Worm (Caenorhabditis elegans) whole organism, young adult: ENCODE data around the gene ulp-1.
A peak's percentile ranks its signal among the peaks of the same experiment; 100 is the strongest.

ENCODE experiments used
- B0261.1 ChIP-seq: sonication (generic microtip); optimal IDR thresholded peaks from 2 replicates; lab custom pipeline; 2016; ENCODE audit warnings: mild to moderate bottlenecking, missing genetic modification characterization, moderate library complexity, missing compliant biosample characterization
- D2030.7 ChIP-seq: fragments of 200-800 bp; sonication (Bioruptor generic); IDR thresholded peaks from 2 replicates; pipeline ENCODE4 v1.3.6; 2022; ENCODE audit warnings: missing genetic modification reagents, missing genetic modification characterization, missing compliant biosample characterization
- F22D6.2 ChIP-seq: sonication (generic microtip); optimal IDR thresholded peaks from 2 replicates; lab custom pipeline; 2016; ENCODE audit warnings: mild to moderate bottlenecking, missing genetic modification characterization, missing compliant biosample characterization
- F33H1.4 ChIP-seq: fragments of 200-800 bp; sonication (Bioruptor generic); IDR thresholded peaks from 2 replicates; pipeline ENCODE4 v1.3.6; 2022; ENCODE audit warnings: missing genetic modification reagents, missing genetic modification characterization, missing compliant biosample characterization
- F57C9.4 ChIP-seq: sonication (generic microtip); optimal IDR thresholded peaks from 2 replicates; lab custom pipeline; 2017; ENCODE audit warnings: mild to moderate bottlenecking, missing genetic modification characterization, missing compliant biosample characterization
- K12H6.12 ChIP-seq: fragments of 200-800 bp; sonication (Bioruptor generic); optimal IDR thresholded peaks from 2 replicates; lab custom pipeline; 2018; ENCODE audit warnings: mild to moderate bottlenecking, missing genetic modification characterization, missing compliant biosample characterization
- Y53G8AR.9 ChIP-seq: fragments of 200-800 bp; sonication (Bioruptor generic); conservative IDR thresholded peaks from 2 replicates; pipeline ENCODE4 v1.3.6; 2022; ENCODE audit warnings: missing genetic modification reagents, missing genetic modification characterization, missing compliant biosample characterization
- Y67H2A.10 ChIP-seq: fragments of 200-800 bp; sonication (Bioruptor generic); conservative IDR thresholded peaks from 2 replicates; pipeline ENCODE4 v1.3.6; 2022; ENCODE audit warnings: missing genetic modification reagents, missing genetic modification characterization, missing compliant biosample characterization
- Y95B8A.8 ChIP-seq: fragments of 200-800 bp; sonication (Bioruptor generic); IDR thresholded peaks from 2 replicates; pipeline ENCODE4 v1.3.6; 2022; ENCODE audit warnings: missing genetic modification reagents, missing genetic modification characterization, missing compliant biosample characterization
- aptf-3 ChIP-seq: fragments of 200-800 bp; sonication (Bioruptor generic); IDR thresholded peaks from 2 replicates; pipeline ENCODE4 v1.3.6; 2022; ENCODE audit warnings: missing genetic modification characterization, missing compliant biosample characterization
- athp-1 ChIP-seq: sonication (generic microtip); optimal IDR thresholded peaks from 2 replicates; lab custom pipeline; 2017; ENCODE audit warnings: mild to moderate bottlenecking, missing genetic modification characterization, missing compliant biosample characterization
- attf-3 ChIP-seq: fragments of 200-800 bp; sonication (Bioruptor generic); conservative IDR thresholded peaks from 2 replicates; pipeline ENCODE4 v1.3.6; 2022; ENCODE audit warnings: missing genetic modification reagents, missing genetic modification characterization, missing compliant biosample characterization
- bed-1 ChIP-seq: fragments of 200-800 bp; sonication (Bioruptor generic); IDR thresholded peaks from 2 replicates; pipeline ENCODE4 v1.3.6; 2022; ENCODE audit warnings: missing genetic modification reagents, missing genetic modification characterization, missing compliant biosample characterization
- bed-2 ChIP-seq: fragments of 200-800 bp; sonication (Bioruptor generic); IDR thresholded peaks from 2 replicates; pipeline ENCODE4 v1.3.6; 2022; ENCODE audit warnings: missing genetic modification reagents, missing genetic modification characterization, missing compliant biosample characterization
- ccch-3 ChIP-seq: fragments of 200-800 bp; sonication (Bioruptor generic); optimal IDR thresholded peaks from 2 replicates; lab custom pipeline; 2018; ENCODE audit warnings: mild to moderate bottlenecking, missing genetic modification characterization, missing compliant biosample characterization
- dox-1 ChIP-seq: fragments of 200-800 bp; sonication (Bioruptor generic); IDR thresholded peaks from 2 replicates; pipeline ENCODE4 v1.3.6; 2022; ENCODE audit warnings: missing genetic modification reagents, missing genetic modification characterization, missing compliant biosample characterization
- egl-18 ChIP-seq: fragments of 200-800 bp; sonication (Bioruptor generic); IDR thresholded peaks from 2 replicates; pipeline ENCODE4 v1.3.6; 2022; ENCODE audit warnings: missing genetic modification reagents, missing genetic modification characterization, missing compliant biosample characterization
- egrh-3 ChIP-seq: fragments of 200-800 bp; sonication (Bioruptor generic); IDR thresholded peaks from 2 replicates; pipeline ENCODE4 v1.3.6; 2022; ENCODE audit warnings: missing genetic modification reagents, missing genetic modification characterization, missing compliant biosample characterization
- ekl-4 ChIP-seq: fragments of 200-800 bp; sonication (Bioruptor generic); IDR thresholded peaks from 2 replicates; pipeline ENCODE4 v1.3.6; 2022; ENCODE audit warnings: missing genetic modification reagents, missing genetic modification characterization, missing compliant biosample characterization
- ets-4 ChIP-seq: fragments of 200-800 bp; sonication (Bioruptor generic); optimal IDR thresholded peaks from 2 replicates; lab custom pipeline; 2018; ENCODE audit warnings: mild to moderate bottlenecking, missing genetic modification characterization, missing compliant biosample characterization
- hrde-1 ChIP-seq: sonication (generic microtip); optimal IDR thresholded peaks from 2 replicates; lab custom pipeline; 2016; ENCODE audit warnings: missing genetic modification characterization, mild to moderate bottlenecking, missing compliant biosample characterization, moderate library complexity, missing genotype, missing genetic modification reagents, borderline replicate concordance
- hsf-1 ChIP-seq: fragments of 200-800 bp; sonication (Bioruptor generic); IDR thresholded peaks from 2 replicates; pipeline ENCODE4 v1.3.6; 2022; ENCODE audit warnings: missing genetic modification reagents, missing genetic modification characterization, missing compliant biosample characterization
- lag-1 ChIP-seq: fragments of 200-800 bp; sonication (Bioruptor generic); IDR thresholded peaks from 2 replicates; pipeline ENCODE4 v1.3.6; 2022; ENCODE audit warnings: missing genetic modification reagents, missing genetic modification characterization, missing compliant biosample characterization
- let-526 ChIP-seq: fragments of 200-800 bp; sonication (Bioruptor generic); IDR thresholded peaks from 2 replicates; pipeline ENCODE4 v1.3.6; 2022; ENCODE audit warnings: missing genetic modification reagents, missing genetic modification characterization, missing compliant biosample characterization
- let-607 ChIP-seq, 2 experiments: fragments of 200-800 bp in 1 of 2; sonication (Bioruptor generic) in 1 of 2; sonication (generic microtip) in 1 of 2; optimal IDR thresholded peaks; 2 replicates each; lab custom pipeline; 2016 to 2018; ENCODE audit warnings: mild to moderate bottlenecking in 2 of 2, missing compliant biosample characterization in 2 of 2, missing genetic modification characterization in 2 of 2, moderate library complexity in 2 of 2, missing genotype in 1 of 2
- lin-40 ChIP-seq: sonication (generic microtip); optimal IDR thresholded peaks from 2 replicates; lab custom pipeline; 2016; ENCODE audit warnings: missing genetic modification characterization, mild to moderate bottlenecking, missing compliant biosample characterization, missing genotype, missing genetic modification reagents
- lin-54 ChIP-seq: fragments of 200-800 bp; sonication (Bioruptor generic); optimal IDR thresholded peaks from 2 replicates; lab custom pipeline; 2018; ENCODE audit warnings: mild to moderate bottlenecking, missing genetic modification characterization, missing compliant biosample characterization
- madf-6 ChIP-seq: fragments of 200-800 bp; sonication (Bioruptor generic); IDR thresholded peaks from 2 replicates; pipeline ENCODE4 v1.3.6; 2022; ENCODE audit warnings: missing genetic modification reagents, missing genetic modification characterization, missing compliant biosample characterization
- mes-4 ChIP-seq: sonication (generic microtip); optimal IDR thresholded peaks from 2 replicates; lab custom pipeline; 2016; ENCODE audit warnings: missing genotype, missing genetic modification characterization, missing compliant biosample characterization
- mxl-1 ChIP-seq: sonication (generic microtip); optimal IDR thresholded peaks from 2 replicates; lab custom pipeline; 2016; ENCODE audit warnings: missing genetic modification characterization, missing compliant biosample characterization
- nfya-1 ChIP-seq: sonication (generic microtip); optimal IDR thresholded peaks from 2 replicates; lab custom pipeline; 2017; ENCODE audit warnings: antibody characterized with exemption, missing compliant biosample characterization, missing genetic modification characterization, borderline replicate concordance; ENCODE audit not compliant: insufficient read depth
- nhr-179 ChIP-seq: sonication (generic microtip); optimal IDR thresholded peaks from 2 replicates; lab custom pipeline; 2016; ENCODE audit warnings: mild to moderate bottlenecking, missing genetic modification characterization, missing compliant biosample characterization
- snpc-4 ChIP-seq, 5 experiments: fragments of 150-350 bp in 1 of 5; sonication (generic microtip) in 4 of 5; optimal IDR thresholded peaks; 2 replicates each; lab custom pipeline; 2014 to 2018; ENCODE audit warnings: missing genetic modification characterization in 5 of 5, missing biosample characterization in 3 of 5, antibody characterized with exemption in 2 of 5, mild to moderate bottlenecking in 2 of 5, missing compliant biosample characterization in 2 of 5, missing genotype in 2 of 5, moderate library complexity in 2 of 5, missing genetic modification reagents in 1 of 5
- tbx-9 ChIP-seq: sonication (generic microtip); optimal IDR thresholded peaks from 2 replicates; lab custom pipeline; 2016; ENCODE audit warnings: borderline replicate concordance, missing genetic modification characterization, inconsistent platforms, missing compliant biosample characterization
- tlf-1 ChIP-seq: fragments of 200-800 bp; sonication (Bioruptor generic); optimal IDR thresholded peaks from 2 replicates; lab custom pipeline; 2018; ENCODE audit warnings: mild to moderate bottlenecking, missing genetic modification characterization, missing compliant biosample characterization
- unc-130 ChIP-seq: sonication (generic microtip); optimal IDR thresholded peaks from 2 replicates; lab custom pipeline; 2016; ENCODE audit warnings: missing genetic modification reagents, missing genetic modification characterization, missing compliant biosample characterization
- unc-62 ChIP-seq: fragments of 150-350 bp; optimal IDR thresholded peaks from 2 replicates; lab custom pipeline; 2014; ENCODE audit warnings: missing biosample characterization, missing genetic modification reagents, missing genetic modification characterization
- ztf-25 ChIP-seq: fragments of 200-800 bp; sonication (Bioruptor generic); IDR thresholded peaks from 2 replicates; pipeline ENCODE4 v1.3.6; 2022; ENCODE audit warnings: missing genetic modification reagents, missing genetic modification characterization, missing compliant biosample characterization
- ztf-28 ChIP-seq: fragments of 200-800 bp; sonication (Bioruptor generic); IDR thresholded peaks from 2 replicates; pipeline ENCODE4 v1.3.6; 2022; ENCODE audit warnings: missing genetic modification reagents, missing genetic modification characterization, missing compliant biosample characterization

Gene ulp-1

ce11 chrIII:5172470-5172869 is 2.9 kb upstream of the ulp-1 start, which contains the start of gene K10D2.5 (continued):
- TF ChIP-seq F57C9.4 (no peak), F22D6.2 (tag; lab: Kevin White, UChicago) (peak; percentile 73), ztf-28 (GFP tag; lab: Robert Waterston, UW) (peak; percentile 99), attf-3 (GFP tag; lab: Robert Waterston, UW) (peak; percentile 85), egrh-3 (GFP tag; lab: Robert Waterston, UW) (peak; percentile 91), tlf-1 (GFP tag; lab: Kevin White, UChicago) (peak; percentile 81), Y53G8AR.9 (GFP tag; lab: Robert Waterston, UW) (peak; percentile 92), Y95B8A.8 (GFP tag; lab: Robert Waterston, UW) (peak; percentile 97), aptf-3 (peak; percentile 63; the same call in 1 of the 2 replicates), madf-6 (GFP tag; lab: Robert Waterston, UW) (peak; percentile 88), unc-62 (no peak), mes-4 (no peak), mxl-1 (tag; lab: Kevin White, UChicago) (peak; percentile 27), K12H6.12 (peak; percentile 92), egl-18 (GFP tag; lab: Robert Waterston, UW) (no peak), let-607 (tag; optimal IDR thresholded peaks at IDR 0.05; lab: Kevin White, UChicago) (peak; percentile 20 to 65), hrde-1 (tag; lab: Kevin White, UChicago) (peak; percentile 82), snpc-4 (GFP tag; optimal IDR thresholded peaks at IDR 0.05; lab: Kevin White, UChicago) (no peak), snpc-4 (tag; optimal IDR thresholded peaks at IDR 0.05; lab: Kevin White, UChicago) (peak; percentile 39 to 80 (median 68)), dox-1 (GFP tag; lab: Robert Waterston, UW) (peak; percentile 99), lin-40 (tag; lab: Kevin White, UChicago) (peak; percentile 80), nhr-179 (no peak), Y67H2A.10 (GFP tag; lab: Robert Waterston, UW) (peak; percentile 97), ccch-3 (GFP tag; lab: Kevin White, UChicago) (peak; percentile 95), hsf-1 (GFP tag; lab: Robert Waterston, UW) (peak; percentile 87), D2030.7 (peak; percentile 99), lag-1 (GFP tag; lab: Robert Waterston, UW) (0 out of 2 replicates have a peak, but pooled peaks have one; percentile 24), bed-1 (GFP tag; lab: Robert Waterston, UW) (0 out of 2 replicates have a peak, but pooled peaks have one; percentile 21), B0261.1 (tag; lab: Kevin White, UChicago) (peak; percentile 11), ztf-25 (peak; percentile 100)

- TF ChIP-seq snpc-4 (GFP tag; optimal IDR thresholded peaks at IDR 0.05; lab: Kevin White, UChicago): no peak
- TF ChIP-seq snpc-4 (tag; optimal IDR thresholded peaks at IDR 0.05; lab: Kevin White, UChicago): no peak
- TF ChIP-seq let-526 (GFP tag; lab: Robert Waterston, UW): no peak
- TF ChIP-seq nfya-1 (tag; lab: Kevin White, UChicago): no peak
- no peak for TF ChIP-seq lin-54 (GFP tag; lab: Kevin White, UChicago)
- TF ChIP-seq F33H1.4 (GFP tag; lab: Robert Waterston, UW): no peak
- TF ChIP-seq Y95B8A.8 (GFP tag; lab: Robert Waterston, UW): no peak
- no peak for TF ChIP-seq unc-130 (GFP tag; lab: Kevin White, UChicago)
- no peak for TF ChIP-seq tbx-9 (tag; lab: Kevin White, UChicago)
- TF ChIP-seq ztf-28 (GFP tag; lab: Robert Waterston, UW): no peak
- TF ChIP-seq ztf-25: no peak
- no peak for TF ChIP-seq dox-1 (GFP tag; lab: Robert Waterston, UW)
- TF ChIP-seq ets-4: no peak
- no peak for TF ChIP-seq mxl-1 (tag; lab: Kevin White, UChicago)
- no peak for TF ChIP-seq Y67H2A.10 (GFP tag; lab: Robert Waterston, UW)
- TF ChIP-seq athp-1 (tag; lab: Kevin White, UChicago): no peak
- no peak for TF ChIP-seq hsf-1 (GFP tag; lab: Robert Waterston, UW)
- no peak for TF ChIP-seq ekl-4
- TF ChIP-seq bed-2: no peak
Observed at ce11 chrIII:5171945-5172344, 2.3 kb upstream of the ulp-1 start, which contains the start of gene prp-19. prp-19 (minus strand) TSS chrIII:5172045.
